Fruit fly (Drosophila melanogaster) whole organism, adult: ENCODE measurements around the gene CG1529.

Experiments
- CG33017 ChIP-seq: fragments of 200-800 bp; sonication (Bioruptor generic); optimal IDR thresholded peaks from 2 replicates; lab custom pipeline; 2018; ENCODE audit warnings: missing biosample characterization, mild to moderate bottlenecking, missing genetic modification characterization, moderate library complexity
- CG7101 ChIP-seq: fragments of 200-800 bp; sonication (Bioruptor generic); optimal IDR thresholded peaks from 2 replicates; lab custom pipeline; 2018; ENCODE audit warnings: missing biosample characterization, mild to moderate bottlenecking, missing genetic modification characterization, moderate library complexity
- Mnt ChIP-seq: fragments of 200-800 bp; sonication (Bioruptor generic); optimal IDR thresholded peaks from 2 replicates; lab custom pipeline; 2016; ENCODE audit warnings: missing biosample characterization, mild to moderate bottlenecking, missing genetic modification characterization
- cnc ChIP-seq, 2 experiments: fragments of >200 bp; optimal IDR thresholded peaks; 2 replicates each; lab custom pipeline; 2017
- kay ChIP-seq: fragments of 200-800 bp; sonication (Bioruptor generic); peaks from one replicate; lab custom pipeline; 2016; ENCODE audit warnings: missing biosample characterization, missing genetic modification characterization, borderline replicate concordance
- tj ChIP-seq: fragments of 200-800 bp; sonication (Bioruptor generic); optimal IDR thresholded peaks from 3 replicates; lab custom pipeline; 2017; ENCODE audit warnings: missing biosample characterization, mild to moderate bottlenecking, missing genetic modification characterization, moderate library complexity

DNA sequence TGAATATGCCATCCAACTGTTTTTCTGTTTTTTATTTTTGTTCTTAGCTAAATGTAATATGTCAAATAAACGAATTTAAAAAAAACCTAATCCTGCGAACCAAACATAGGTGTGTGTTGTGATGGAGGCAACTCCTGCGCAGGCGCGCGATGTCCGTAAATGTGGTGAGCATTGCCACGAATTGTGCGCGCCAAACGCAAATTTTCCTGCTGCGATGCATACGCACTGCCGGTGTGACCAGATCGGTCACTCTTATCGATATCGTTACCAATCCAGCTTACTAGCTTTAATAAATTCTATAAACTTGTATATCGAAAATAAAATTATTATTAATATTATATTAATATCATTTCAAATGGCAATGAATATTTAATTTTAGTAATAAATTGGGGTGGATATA, 2.9 kb upstream of the CG1529 start:
- no peak for TF ChIP-seq Mnt (GFP tag; lab: Kevin White, UChicago)
- no peak for TF ChIP-seq tj
- no peak for TF ChIP-seq kay
- TF ChIP-seq CG7101 (tag; lab: Kevin White, UChicago), result no peak
- TF ChIP-seq CG33017 (tag; lab: Kevin White, UChicago), result no peak
- TF ChIP-seq cnc (optimal IDR thresholded peaks at IDR 0.05; lab: Kevin White, UChicago), result no peak
